Worm (Caenorhabditis elegans) whole organism, L4 larva: ENCODE results near the gene F15E6.4.

Source experiments
- T26A8.4 ChIP-seq: fragments of 200-800 bp; sonication (Bioruptor generic); IDR thresholded peaks from 2 replicates; pipeline ENCODE4 v1.3.6; 2022; ENCODE audit warnings: missing genetic modification characterization, missing compliant biosample characterization
- nhr-76 ChIP-seq: fragments of 150-350 bp; optimal IDR thresholded peaks from 2 replicates; lab custom pipeline; 2014; ENCODE audit warnings: missing biosample characterization, missing genetic modification characterization
- nhr-77 ChIP-seq: fragments of 150-350 bp; optimal IDR thresholded peaks from 2 replicates; lab custom pipeline; 2014; ENCODE audit warnings: missing biosample characterization, missing genetic modification characterization
- ztf-11 ChIP-seq: fragments of 150-350 bp; optimal IDR thresholded peaks from 2 replicates; lab custom pipeline; 2014; ENCODE audit warnings: missing biosample characterization, missing genetic modification characterization

DNA sequence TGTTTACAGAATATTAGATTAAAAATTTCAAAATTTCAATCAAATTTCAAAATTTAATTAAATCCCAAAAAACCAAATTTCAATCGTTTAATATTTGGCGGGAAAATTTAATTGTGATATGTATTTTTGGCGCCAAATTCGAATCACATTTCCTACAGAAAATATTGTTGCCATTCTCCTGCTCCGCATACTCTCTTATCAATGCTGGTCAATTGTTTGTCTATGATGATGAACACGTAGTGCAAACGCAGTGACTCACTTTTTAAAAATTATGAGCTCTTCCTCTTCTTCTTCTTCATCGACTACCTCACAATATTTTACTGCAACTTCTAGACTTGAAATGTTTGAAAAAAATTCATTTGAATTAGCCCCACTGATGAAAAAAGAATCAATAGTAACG, 35.2 kb downstream of the F15E6.4 start, which contains the start of gene trpl-2:
- TF ChIP-seq T26A8.4 (GFP tag; lab: Robert Waterston, UW): no peak
- TF ChIP-seq nhr-77: no peak
- no peak for TF ChIP-seq ztf-11 (tag; lab: Kevin White, UChicago)
- no peak for TF ChIP-seq nhr-76
